Worm (Caenorhabditis elegans): ENCODE measurements around the gene cki-1.

ce11 chrII:7769254-7769653 lies 41.8 kb upstream of the cki-1 start:
- no peak for TF ChIP-seq ets-7 (tag; optimal IDR thresholded peaks at IDR 0.05)
- TF ChIP-seq ama-1 (optimal IDR thresholded peaks at IDR 0.05) = no peak
- no peak for TF ChIP-seq flt-1 (GFP tag; IDR thresholded peaks at IDR 0.05)
- no peak for TF ChIP-seq hmg-4 (GFP tag; optimal IDR thresholded peaks at IDR 0.05)
- TF ChIP-seq aly-1 (tag; optimal IDR thresholded peaks at IDR 0.05) = no peak
- TF ChIP-seq scrt-1 (GFP tag; IDR thresholded peaks at IDR 0.05) = no peak
- TF ChIP-seq hnd-1 (tag; optimal IDR thresholded peaks at IDR 0.05) = no peak
- TF ChIP-seq ceh-13 (GFP tag; optimal IDR thresholded peaks at IDR 0.05) = no peak

All from whole organism, early embryonic.